Worm (Caenorhabditis elegans) whole organism, young adult: ENCODE measurements around the gene C02F5.3.

Experiments used
- F22D6.2 ChIP-seq: sonication (generic microtip); optimal IDR thresholded peaks from 2 replicates; lab custom pipeline; 2016; ENCODE audit warnings: mild to moderate bottlenecking, missing genetic modification characterization, missing compliant biosample characterization
- F33H1.4 ChIP-seq: fragments of 200-800 bp; sonication (Bioruptor generic); IDR thresholded peaks from 2 replicates; pipeline ENCODE4 v1.3.6; 2022; ENCODE audit warnings: missing genetic modification reagents, missing genetic modification characterization, missing compliant biosample characterization
- F39B2.1 ChIP-seq: fragments of 200-800 bp; sonication (Bioruptor generic); IDR thresholded peaks from 2 replicates; pipeline ENCODE4 v1.3.6; 2022; ENCODE audit warnings: missing genetic modification reagents, missing genetic modification characterization, missing compliant biosample characterization
- Y53G8AR.9 ChIP-seq: fragments of 200-800 bp; sonication (Bioruptor generic); conservative IDR thresholded peaks from 2 replicates; pipeline ENCODE4 v1.3.6; 2022; ENCODE audit warnings: missing genetic modification reagents, missing genetic modification characterization, missing compliant biosample characterization
- Y79H2A.3 ChIP-seq: fragments of 200-800 bp; sonication (Bioruptor generic); conservative IDR thresholded peaks from 2 replicates; pipeline ENCODE4 v1.3.6; 2022; ENCODE audit warnings: missing genetic modification reagents, missing genetic modification characterization, missing compliant biosample characterization
- attf-3 ChIP-seq: fragments of 200-800 bp; sonication (Bioruptor generic); conservative IDR thresholded peaks from 2 replicates; pipeline ENCODE4 v1.3.6; 2022; ENCODE audit warnings: missing genetic modification reagents, missing genetic modification characterization, missing compliant biosample characterization
- attf-5 ChIP-seq: fragments of 200-800 bp; sonication (Bioruptor generic); optimal IDR thresholded peaks from 2 replicates; lab custom pipeline; 2018; ENCODE audit warnings: mild to moderate bottlenecking, missing genetic modification characterization, missing compliant biosample characterization
- ceh-27 ChIP-seq: fragments of 200-800 bp; sonication (Bioruptor generic); optimal IDR thresholded peaks from 2 replicates; lab custom pipeline; 2018; ENCODE audit warnings: mild to moderate bottlenecking, missing genetic modification characterization, moderate library complexity, missing compliant biosample characterization
- dox-1 ChIP-seq: fragments of 200-800 bp; sonication (Bioruptor generic); IDR thresholded peaks from 2 replicates; pipeline ENCODE4 v1.3.6; 2022; ENCODE audit warnings: missing genetic modification reagents, missing genetic modification characterization, missing compliant biosample characterization
- dpl-1 ChIP-seq: fragments of 150-350 bp; optimal IDR thresholded peaks from 2 replicates; lab custom pipeline; 2014; ENCODE audit warnings: missing biosample characterization, missing genetic modification reagents, missing genetic modification characterization
- egrh-3 ChIP-seq: fragments of 200-800 bp; sonication (Bioruptor generic); IDR thresholded peaks from 2 replicates; pipeline ENCODE4 v1.3.6; 2022; ENCODE audit warnings: missing genetic modification reagents, missing genetic modification characterization, missing compliant biosample characterization
- gei-17 ChIP-seq: fragments of 200-800 bp; sonication (Bioruptor generic); optimal IDR thresholded peaks from 2 replicates; lab custom pipeline; 2018; ENCODE audit warnings: mild to moderate bottlenecking, missing genetic modification characterization, missing compliant biosample characterization
- hlh-26 ChIP-seq: fragments of 200-800 bp; sonication (Bioruptor generic); conservative IDR thresholded peaks from 2 replicates; pipeline ENCODE4 v1.3.6; 2022; ENCODE audit warnings: missing genetic modification reagents, missing genetic modification characterization, missing compliant biosample characterization
- hmg-1.2 ChIP-seq: fragments of 200-800 bp; sonication (Bioruptor generic); IDR thresholded peaks from 2 replicates; pipeline ENCODE4 v1.3.6; 2022; ENCODE audit warnings: missing genetic modification reagents, missing genetic modification characterization, missing compliant biosample characterization
- let-526 ChIP-seq: fragments of 200-800 bp; sonication (Bioruptor generic); IDR thresholded peaks from 2 replicates; pipeline ENCODE4 v1.3.6; 2022; ENCODE audit warnings: missing genetic modification reagents, missing genetic modification characterization, missing compliant biosample characterization
- lin-35 ChIP-seq, 3 experiments: fragments of 150-350 bp in 2 of 3; sonication (generic microtip) in 1 of 3; optimal IDR thresholded peaks; 2 replicates each; lab custom pipeline; 2014 to 2018; ENCODE audit warnings: missing biosample characterization in 3 of 3, missing genetic modification characterization in 3 of 3, missing genetic modification reagents in 3 of 3
- lin-40 ChIP-seq: sonication (generic microtip); optimal IDR thresholded peaks from 2 replicates; lab custom pipeline; 2016; ENCODE audit warnings: missing genetic modification characterization, mild to moderate bottlenecking, missing compliant biosample characterization, missing genotype, missing genetic modification reagents
- lir-1 ChIP-seq: fragments of 200-800 bp; sonication (Bioruptor generic); conservative IDR thresholded peaks from 2 replicates; pipeline ENCODE4 v1.3.6; 2022; ENCODE audit warnings: missing genetic modification reagents, missing genetic modification characterization, missing compliant biosample characterization
- lsy-27 ChIP-seq: sonication (generic microtip); optimal IDR thresholded peaks from 2 replicates; lab custom pipeline; 2017; ENCODE audit warnings: missing genetic modification characterization, mild to moderate bottlenecking, missing compliant biosample characterization, antibody characterized with exemption, missing genotype, borderline replicate concordance; ENCODE audit not compliant: insufficient read depth
- madf-10 ChIP-seq: sonication (generic microtip); optimal IDR thresholded peaks from 2 replicates; lab custom pipeline; 2016; ENCODE audit warnings: mild to moderate bottlenecking, missing genetic modification characterization, missing compliant biosample characterization
- madf-3 ChIP-seq: fragments of 200-800 bp; sonication (Bioruptor generic); IDR thresholded peaks from 2 replicates; pipeline ENCODE4 v1.3.6; 2022; ENCODE audit warnings: missing genetic modification reagents, missing genetic modification characterization, missing compliant biosample characterization
- madf-8 ChIP-seq: fragments of 200-800 bp; sonication (Bioruptor generic); conservative IDR thresholded peaks from 2 replicates; pipeline ENCODE4 v1.3.6; 2022; ENCODE audit warnings: missing genetic modification reagents, missing genetic modification characterization, missing compliant biosample characterization
- mcd-1 ChIP-seq: fragments of 200-800 bp; sonication (Bioruptor generic); IDR thresholded peaks from 2 replicates; pipeline ENCODE4 v1.3.6; 2022; ENCODE audit warnings: missing genetic modification reagents, missing genetic modification characterization, missing compliant biosample characterization
- mxl-1 ChIP-seq: sonication (generic microtip); optimal IDR thresholded peaks from 2 replicates; lab custom pipeline; 2016; ENCODE audit warnings: missing genetic modification characterization, missing compliant biosample characterization
- nfyb-1 ChIP-seq: fragments of 200-800 bp; sonication (Bioruptor generic); IDR thresholded peaks from 2 replicates; pipeline ENCODE4 v1.3.6; 2022; ENCODE audit warnings: missing genetic modification reagents, missing genetic modification characterization, missing compliant biosample characterization
- pha-4 ChIP-seq: fragments of 150-350 bp; sonication (generic microtip); optimal IDR thresholded peaks from 2 replicates; lab custom pipeline; 2014; ENCODE audit warnings: missing biosample characterization, missing genetic modification reagents, missing genetic modification characterization
- rcor-1 ChIP-seq: fragments of 200-800 bp; sonication (Bioruptor generic); IDR thresholded peaks from 2 replicates; pipeline ENCODE4 v1.3.6; 2022; ENCODE audit warnings: missing genetic modification reagents, missing genetic modification characterization, missing compliant biosample characterization
- rec-8 ChIP-seq, 2 experiments: sonication (generic microtip); optimal IDR thresholded peaks; 2 replicates each; lab custom pipeline; 2016; ENCODE audit warnings: mild to moderate bottlenecking in 2 of 2, missing genetic modification characterization in 2 of 2, missing genetic modification reagents in 2 of 2, missing genotype in 2 of 2, missing biosample characterization in 1 of 2, missing compliant biosample characterization in 1 of 2, moderate library complexity in 1 of 2
- repo-1 ChIP-seq: sonication (generic microtip); optimal IDR thresholded peaks from 2 replicates; lab custom pipeline; 2017; ENCODE audit warnings: mild to moderate bottlenecking, missing genetic modification characterization, missing compliant biosample characterization
- snpc-3.4 ChIP-seq: sonication (generic microtip); optimal IDR thresholded peaks from 2 replicates; lab custom pipeline; 2017; ENCODE audit warnings: missing genetic modification characterization, mild to moderate bottlenecking, missing compliant biosample characterization, antibody characterized with exemption, moderate library complexity, missing genotype, missing genetic modification reagents
- snpc-4 ChIP-seq, 5 experiments: fragments of 150-350 bp in 1 of 5; sonication (generic microtip) in 4 of 5; optimal IDR thresholded peaks; 2 replicates each; lab custom pipeline; 2014 to 2018; ENCODE audit warnings: missing genetic modification characterization in 5 of 5, missing biosample characterization in 3 of 5, antibody characterized with exemption in 2 of 5, mild to moderate bottlenecking in 2 of 5, missing compliant biosample characterization in 2 of 5, missing genotype in 2 of 5, moderate library complexity in 2 of 5, missing genetic modification reagents in 1 of 5
- sptf-2 ChIP-seq: fragments of 200-800 bp; sonication (Bioruptor generic); optimal IDR thresholded peaks from 2 replicates; lab custom pipeline; 2018; ENCODE audit warnings: mild to moderate bottlenecking, missing genetic modification characterization, missing compliant biosample characterization
- tbp1 ChIP-seq: fragments of 200-800 bp; sonication (Bioruptor generic); optimal IDR thresholded peaks from 2 replicates; lab custom pipeline; 2018; ENCODE audit warnings: mild to moderate bottlenecking, missing genetic modification characterization, missing compliant biosample characterization
- zfh-2 ChIP-seq: fragments of 200-800 bp; sonication (Bioruptor generic); conservative IDR thresholded peaks from 2 replicates; pipeline ENCODE4 v1.3.6; 2022; ENCODE audit warnings: missing genetic modification reagents, missing genetic modification characterization, missing compliant biosample characterization
- ztf-18 ChIP-seq: sonication (generic microtip); optimal IDR thresholded peaks from 2 replicates; lab custom pipeline; 2016; ENCODE audit warnings: missing genotype, mild to moderate bottlenecking, missing genetic modification characterization, missing compliant biosample characterization
- ztf-25 ChIP-seq: fragments of 200-800 bp; sonication (Bioruptor generic); IDR thresholded peaks from 2 replicates; pipeline ENCODE4 v1.3.6; 2022; ENCODE audit warnings: missing genetic modification reagents, missing genetic modification characterization, missing compliant biosample characterization
- ztf-28 ChIP-seq: fragments of 200-800 bp; sonication (Bioruptor generic); IDR thresholded peaks from 2 replicates; pipeline ENCODE4 v1.3.6; 2022; ENCODE audit warnings: missing genetic modification reagents, missing genetic modification characterization, missing compliant biosample characterization

The C02F5.3 gene

DNA sequence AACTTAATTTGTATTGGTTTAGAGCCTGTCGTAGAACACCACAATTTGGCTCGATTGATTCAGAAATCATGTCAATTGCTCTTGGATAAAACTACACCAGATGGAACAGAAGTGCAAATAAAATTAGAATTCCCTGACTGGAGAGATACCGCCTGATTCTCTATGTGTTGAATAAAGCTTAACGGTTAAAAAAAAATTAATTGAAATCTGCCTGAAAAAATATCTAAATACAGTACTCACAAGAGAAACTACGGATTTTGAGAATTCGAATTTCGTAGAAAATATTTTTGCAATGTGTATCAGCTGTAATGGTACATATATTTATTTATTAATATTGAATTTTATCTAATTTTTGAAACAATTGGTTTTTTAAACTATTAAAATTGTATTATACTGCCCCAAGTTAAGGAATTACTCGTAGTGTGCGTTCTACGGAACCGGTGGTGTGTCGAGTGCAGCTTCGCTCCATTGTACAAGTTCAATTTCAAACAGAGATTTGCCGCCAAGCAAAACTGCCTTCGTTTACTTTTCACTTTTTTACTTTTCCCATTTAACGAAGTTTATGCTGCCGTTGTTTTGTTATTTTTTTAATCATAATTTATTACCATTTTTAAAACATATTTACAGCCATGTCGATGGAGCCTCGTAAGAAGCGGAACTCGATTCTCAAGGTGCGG, 4.5 kb downstream of the C02F5.3 start, which contains the start of gene knl-1 (continued):
- peak; percentile 30 for TF ChIP-seq ceh-27 (GFP tag; lab: Kevin White, UChicago)
- TF ChIP-seq mcd-1 = peak; percentile 80
- TF ChIP-seq ztf-18 (tag; lab: Kevin White, UChicago) = peak; percentile 42
- TF ChIP-seq dox-1 (GFP tag; lab: Robert Waterston, UW) = peak; percentile 74
- TF ChIP-seq F39B2.1 = no peak
- no peak for TF ChIP-seq sptf-2 (GFP tag; lab: Kevin White, UChicago)
- TF ChIP-seq tbp1 (GFP tag; lab: Kevin White, UChicago) = peak; percentile 25
- no peak for TF ChIP-seq nfyb-1 (GFP tag; lab: Robert Waterston, UW)
- TF ChIP-seq rec-8 (tag; optimal IDR thresholded peaks at IDR 0.05; lab: Kevin White, UChicago) = no peak
- 0 out of 2 replicates have a peak, but pooled peaks have one; percentile 35 for TF ChIP-seq let-526 (GFP tag; lab: Robert Waterston, UW)
- peak in 1 of 3 experiments; percentile 21 for TF ChIP-seq lin-35 (GFP tag; optimal IDR thresholded peaks at IDR 0.05; lab: Kevin White, UChicago)
- peak; percentile 51; the same call in 1 of the 2 replicates for TF ChIP-seq madf-8 (GFP tag; lab: Robert Waterston, UW)
- 0 out of 2 replicates have a peak, but pooled peaks have one; percentile 59 for TF ChIP-seq ztf-25 (GFP tag; lab: Robert Waterston, UW)
- no peak for TF ChIP-seq pha-4 (tag; lab: Kevin White, UChicago)
- no peak for TF ChIP-seq mxl-1 (tag; lab: Kevin White, UChicago)
- TF ChIP-seq dpl-1 = peak; percentile 79
- TF ChIP-seq attf-5 (GFP tag; lab: Kevin White, UChicago) = peak; percentile 59
- TF ChIP-seq rcor-1 = peak; percentile 45; the same call in 1 of the 2 replicates
- TF ChIP-seq repo-1 (tag; lab: Kevin White, UChicago) = no peak
- TF ChIP-seq ztf-28 = 0 out of 2 replicates have a peak, but pooled peaks have one; percentile 63
- no peak for TF ChIP-seq snpc-4 (GFP tag; optimal IDR thresholded peaks at IDR 0.05; lab: Kevin White, UChicago)
- TF ChIP-seq snpc-4 (tag; optimal IDR thresholded peaks at IDR 0.05; lab: Kevin White, UChicago) = peak in 1 of 4 experiments; percentile 59
- peak; percentile 46; the same call in 1 of the 2 replicates for TF ChIP-seq hmg-1.2 (GFP tag; lab: Robert Waterston, UW)
- no peak for TF ChIP-seq lir-1 (GFP tag; lab: Robert Waterston, UW)
- TF ChIP-seq egrh-3 = 0 out of 2 replicates have a peak, but pooled peaks have one; percentile 49
- no peak for TF ChIP-seq hlh-26 (GFP tag; lab: Robert Waterston, UW)
- TF ChIP-seq F22D6.2 = no peak
- peak; percentile 63; the same call in 1 of the 2 replicates for TF ChIP-seq attf-3 (GFP tag; lab: Robert Waterston, UW)
- peak; percentile 4 for TF ChIP-seq madf-10 (tag; lab: Kevin White, UChicago)
- no peak for TF ChIP-seq lin-40 (tag; lab: Kevin White, UChicago)
- no peak for TF ChIP-seq madf-3
- TF ChIP-seq lsy-27 = no peak
- no peak for TF ChIP-seq Y53G8AR.9
- peak; percentile 44 for TF ChIP-seq F33H1.4
- no peak for TF ChIP-seq zfh-2 (GFP tag; lab: Robert Waterston, UW)
- peak; percentile 28 for TF ChIP-seq snpc-3.4
- no peak for TF ChIP-seq gei-17 (GFP tag; lab: Kevin White, UChicago)
- TF ChIP-seq Y79H2A.3 = peak; percentile 31; the same call in 1 of the 2 replicates
- TF ChIP-seq, all 124 proteins: peak for 32
